Worm (Caenorhabditis elegans) whole organism, midembryonic: ENCODE data around the gene F27E5.7.

Experiments
- T22C8.4 ChIP-seq: fragments of 200-800 bp; sonication (Bioruptor generic); IDR thresholded peaks from 2 replicates; pipeline ENCODE4 v1.3.6; 2022; ENCODE audit warnings: missing genetic modification characterization, missing compliant biosample characterization
- cog-1 ChIP-seq: sonication (generic microtip); optimal IDR thresholded peaks from 2 replicates; lab custom pipeline; 2016; ENCODE audit warnings: missing genetic modification characterization, missing compliant biosample characterization
- flt-1 ChIP-seq: fragments of 200-800 bp; sonication (Bioruptor generic); IDR thresholded peaks from 2 replicates; pipeline ENCODE4 v1.3.6; 2022; ENCODE audit warnings: missing genetic modification characterization, missing compliant biosample characterization
- tab-1 ChIP-seq: fragments of 200-800 bp; sonication (Bioruptor generic); IDR thresholded peaks from 2 replicates; pipeline ENCODE4 v1.3.6; 2022; ENCODE audit warnings: missing genetic modification characterization, missing compliant biosample characterization
- ztf-23 ChIP-seq: fragments of 200-800 bp; sonication (Bioruptor generic); IDR thresholded peaks from 2 replicates; pipeline ENCODE4 v1.3.6; 2022; ENCODE audit warnings: missing genetic modification reagents, missing genetic modification characterization, missing compliant biosample characterization
- ztf-29 ChIP-seq: fragments of 200-800 bp; sonication (Bioruptor generic); IDR thresholded peaks from 2 replicates; pipeline ENCODE4 v1.3.6; 2022; ENCODE audit warnings: missing genetic modification reagents, missing genetic modification characterization, missing compliant biosample characterization

ce11 chrII:10073986-10074385 lies 48.6 kb upstream of the F27E5.7 start:
- TF ChIP-seq ztf-29 (GFP tag; lab: Robert Waterston, UW) (no peak), flt-1 (GFP tag; lab: Robert Waterston, UW) (no peak), tab-1 (GFP tag; lab: Robert Waterston, UW) (no peak), cog-1 (tag; lab: Kevin White, UChicago) (no peak), ztf-23 (no peak), T22C8.4 (no peak)
